Worm (Caenorhabditis elegans): Measurements from ENCODE around the gene fkh-7.
A peak's percentile ranks its signal among the peaks of the same experiment; 100 is the strongest.

fkh-7 gene

DNA sequence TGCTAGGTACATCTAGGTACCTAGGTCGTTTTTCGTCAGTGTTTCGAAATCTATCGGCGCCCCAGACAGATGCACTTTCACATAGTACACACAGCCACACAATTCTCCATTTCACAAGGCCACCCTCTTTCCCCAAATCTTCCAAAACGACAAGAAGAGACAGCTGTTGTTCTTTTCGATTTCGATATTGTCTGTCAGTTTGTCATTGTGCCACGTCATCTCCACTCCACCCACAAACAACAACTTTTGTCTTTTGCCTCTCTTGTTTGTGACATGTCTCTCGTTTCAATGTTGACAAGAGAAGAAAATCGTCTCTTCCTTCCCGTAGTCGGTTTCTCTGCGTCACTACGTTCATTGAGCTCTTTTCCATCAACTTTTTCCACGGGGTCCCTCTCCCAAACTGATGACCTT, 9.3 kb downstream of the fkh-7 start (continued):
- TF ChIP-seq daf-16 (GFP tag; optimal IDR thresholded peaks at IDR 0.05) (peak in 1 of 2 experiments; percentile 99), daf-16 (tag; optimal IDR thresholded peaks at IDR 0.05) (peak; percentile 93), unc-39 (tag; optimal IDR thresholded peaks at IDR 0.05) (no peak), pqm-1 (tag; optimal IDR thresholded peaks at IDR 0.05) (no peak), R02D3.7 (tag; optimal IDR thresholded peaks at IDR 0.05) (no peak), snpc-4 (tag; optimal IDR thresholded peaks at IDR 0.05) (no peak), hlh-11 (tag; optimal IDR thresholded peaks at IDR 0.05) (peak; percentile 90), lin-38 (GFP tag; IDR thresholded peaks at IDR 0.05) (no peak), zip-11 (GFP tag; IDR thresholded peaks at IDR 0.05) (no peak), aha-1 (tag) (peak; percentile 88), ama-1 (optimal IDR thresholded peaks at IDR 0.05) (peak; percentile 16), F26F4.8 (GFP tag; conservative IDR thresholded peaks at IDR 0.05) (no peak), mdl-1 (tag; optimal IDR thresholded peaks at IDR 0.05) (peak in 1 of 2 experiments; percentile 78), fkh-10 (GFP tag; optimal IDR thresholded peaks at IDR 0.05) (no peak), nhr-6 (tag; optimal IDR thresholded peaks at IDR 0.05) (peak; percentile 47), daf-12 (tag; optimal IDR thresholded peaks at IDR 0.05) (no peak), dve-1 (tag; optimal IDR thresholded peaks at IDR 0.05; ENCODE audit: insufficient read depth) (peak; percentile 71), dmd-8 (GFP tag; IDR thresholded peaks at IDR 0.05) (no peak)

- TF ChIP-seq nhr-41 (GFP tag; IDR thresholded peaks at IDR 0.05): no peak
- no peak for TF ChIP-seq fkh-10 (GFP tag; optimal IDR thresholded peaks at IDR 0.05)
- TF ChIP-seq spr-3 (GFP tag; optimal IDR thresholded peaks at IDR 0.05): no peak
- TF ChIP-seq zag-1 (tag; optimal IDR thresholded peaks at IDR 0.05): no peak
- no peak for TF ChIP-seq madf-9 (GFP tag; conservative IDR thresholded peaks at IDR 0.05)
- no peak for TF ChIP-seq lin-38 (GFP tag; IDR thresholded peaks at IDR 0.05)
- TF ChIP-seq hlh-30 (tag; optimal IDR thresholded peaks at IDR 0.05; ENCODE audit: insufficient read depth): peak; percentile 23
- TF ChIP-seq pqm-1 (tag; optimal IDR thresholded peaks at IDR 0.05): no peak
- no peak for TF ChIP-seq nhr-102 (tag; optimal IDR thresholded peaks at IDR 0.05)
These were observed 11.1 kb downstream of the fkh-7 start for ce11 chrIV:5595567-5595966.

ce11 chrIV:5598515-5599132, 14.1 kb downstream of the fkh-7 start:
- TF ChIP-seq ceh-44 (GFP tag; IDR thresholded peaks at IDR 0.05): no peak
- TF ChIP-seq R02D3.7 (tag; optimal IDR thresholded peaks at IDR 0.05): no peak
- peak; percentile 71 for TF ChIP-seq nhr-28 (tag; optimal IDR thresholded peaks at IDR 0.05)
- no peak for TF ChIP-seq spr-1 (tag; optimal IDR thresholded peaks at IDR 0.05)
- TF ChIP-seq ceh-82 (tag; optimal IDR thresholded peaks at IDR 0.05): no peak
- no peak for TF ChIP-seq nhr-11 (tag; optimal IDR thresholded peaks at IDR 0.05)
- no peak for TF ChIP-seq vab-7 (GFP tag; IDR thresholded peaks at IDR 0.05)
- TF ChIP-seq ZK337.2 (GFP tag; IDR thresholded peaks at IDR 0.05): no peak
- TF ChIP-seq skn-1 (tag; optimal IDR thresholded peaks at IDR 0.05): no peak
- TF ChIP-seq mxl-3 (GFP tag; optimal IDR thresholded peaks at IDR 0.05): no peak
- TF ChIP-seq D1046.2 (GFP tag; IDR thresholded peaks at IDR 0.05): no peak
- TF ChIP-seq T26A8.4 (GFP tag; IDR thresholded peaks at IDR 0.05): no peak
- TF ChIP-seq unc-130 (GFP tag; optimal IDR thresholded peaks at IDR 0.05): no peak
- no peak for TF ChIP-seq nhr-237 (tag; optimal IDR thresholded peaks at IDR 0.05)
- TF ChIP-seq ceh-32 (tag; optimal IDR thresholded peaks at IDR 0.05; ENCODE audit: poor library complexity): no peak
- TF ChIP-seq lir-3 (tag; optimal IDR thresholded peaks at IDR 0.05): no peak
- TF ChIP-seq daf-12 (tag; optimal IDR thresholded peaks at IDR 0.05): no peak
- no peak for TF ChIP-seq nhr-10 (tag; optimal IDR thresholded peaks at IDR 0.05)
- peak; percentile 26 for TF ChIP-seq rbr-2 (tag; optimal IDR thresholded peaks at IDR 0.05)
- TF ChIP-seq ama-1 (optimal IDR thresholded peaks at IDR 0.05): peak; percentile 45
- TF ChIP-seq ztf-11 (tag; optimal IDR thresholded peaks at IDR 0.05): no peak
- TF ChIP-seq attf-4 (tag; optimal IDR thresholded peaks at IDR 0.05): no peak
- TF ChIP-seq daf-16 (GFP tag; optimal IDR thresholded peaks at IDR 0.05): peak in 1 of 2 experiments; percentile 91
- TF ChIP-seq daf-16 (tag; optimal IDR thresholded peaks at IDR 0.05): peak; percentile 26
- TF ChIP-seq set-16 (GFP tag; IDR thresholded peaks at IDR 0.05): no peak
- no peak for TF ChIP-seq lin-38 (GFP tag; IDR thresholded peaks at IDR 0.05)
- peak in 1 of 2 experiments; percentile 0 for TF ChIP-seq hif-1 (tag; optimal IDR thresholded peaks at IDR 0.05)
- TF ChIP-seq dmd-9 (GFP tag; IDR thresholded peaks at IDR 0.05): 0 out of 2 replicates have a peak, but pooled peaks have one; percentile 22
- no peak for TF ChIP-seq zag-1 (tag; optimal IDR thresholded peaks at IDR 0.05)
- no peak for TF ChIP-seq dmd-6 (GFP tag; IDR thresholded peaks at IDR 0.05)
- TF ChIP-seq zip-11 (GFP tag; IDR thresholded peaks at IDR 0.05): no peak
- no peak for TF ChIP-seq Y5F2A.4 (GFP tag; optimal IDR thresholded peaks at IDR 0.05)

Measured in whole organism, L4 larva.